Fruit fly (Drosophila melanogaster): Measurements from ENCODE around the gene CG31321.

Gene CG31321

dm6 chr3R:14287980-14288379, 22.2 kb upstream of the CG31321 start:
- TF ChIP-seq fru (GFP tag; optimal IDR thresholded peaks at IDR 0.05) (no peak), GATAd (GFP tag; optimal IDR thresholded peaks at IDR 0.05) (no peak), dl (GFP tag; optimal IDR thresholded peaks at IDR 0.05; ENCODE audit: insufficient read depth in 1 of 2, partially characterized antibody in 2 of 2) (no peak), tai (GFP tag; optimal IDR thresholded peaks at IDR 0.05) (no peak), woc (GFP tag; optimal IDR thresholded peaks at IDR 0.05) (no peak), N (GFP tag; optimal IDR thresholded peaks at IDR 0.05) (no peak), HLH106 (tag; optimal IDR thresholded peaks at IDR 0.05) (no peak), dsf (GFP tag; optimal IDR thresholded peaks at IDR 0.05; ENCODE audit: borderline replicate concordance) (no peak)

dm6 chr3R:14288669-14289383, 21.3 kb upstream of the CG31321 start, which contains the start of gene red:
red (plus strand) TSS chr3R:14289071.
- TF ChIP-seq Sp1 (GFP tag; optimal IDR thresholded peaks at IDR 0.05), result peak; percentile 18
- peak; percentile 60 for TF ChIP-seq rgr (GFP tag; optimal IDR thresholded peaks at IDR 0.05)
- no peak for TF ChIP-seq usp (GFP tag; optimal IDR thresholded peaks at IDR 0.05)
- TF ChIP-seq Hnf4 (GFP tag; optimal IDR thresholded peaks at IDR 0.05), result peak; percentile 38
- TF ChIP-seq OdsH (GFP tag; optimal IDR thresholded peaks at IDR 0.05), result peak; percentile 50
- peak; percentile 62 for TF ChIP-seq CrebA (GFP tag; optimal IDR thresholded peaks at IDR 0.05; ENCODE audit: borderline replicate concordance)
- TF ChIP-seq Abd-B (GFP tag; optimal IDR thresholded peaks at IDR 0.05), result no peak
- TF ChIP-seq tai (GFP tag; optimal IDR thresholded peaks at IDR 0.05), result peak; percentile 11
- no peak for TF ChIP-seq CG32264 (GFP tag; optimal IDR thresholded peaks at IDR 0.05)
- peak; percentile 61 for TF ChIP-seq h (GFP tag; optimal IDR thresholded peaks at IDR 0.05)
- no peak for TF ChIP-seq N (GFP tag; optimal IDR thresholded peaks at IDR 0.05)
- TF ChIP-seq Rel (GFP tag; optimal IDR thresholded peaks at IDR 0.05), result no peak
- TF ChIP-seq Rel (tag; optimal IDR thresholded peaks at IDR 0.05), result peak; percentile 35
- TF ChIP-seq br (GFP tag; optimal IDR thresholded peaks at IDR 0.05), result peak; percentile 13
- peak; percentile 48 for TF ChIP-seq jim (GFP tag; optimal IDR thresholded peaks at IDR 0.05)
- peak; percentile 50 for TF ChIP-seq psq (GFP tag; optimal IDR thresholded peaks at IDR 0.05)
- TF ChIP-seq HLH106 (tag; optimal IDR thresholded peaks at IDR 0.05), result peak; percentile 43
- peak; percentile 92 for TF ChIP-seq Dif (GFP tag; optimal IDR thresholded peaks at IDR 0.05; ENCODE audit: partially characterized antibody)
- TF ChIP-seq dmrt93B (GFP tag; optimal IDR thresholded peaks at IDR 0.05), result no peak
- TF ChIP-seq dl (GFP tag; optimal IDR thresholded peaks at IDR 0.05; ENCODE audit: insufficient read depth in 1 of 2, partially characterized antibody in 2 of 2), result peak; percentile 65 to 77
- no peak for TF ChIP-seq lola (GFP tag; optimal IDR thresholded peaks at IDR 0.05)
- peak in 1 of 2 experiments; percentile 55 for TF ChIP-seq foxo (GFP tag; optimal IDR thresholded peaks at IDR 0.05)
- TF ChIP-seq Vsx2 (GFP tag; optimal IDR thresholded peaks at IDR 0.05; ENCODE audit: partially characterized antibody), result peak; percentile 38
- no peak for TF ChIP-seq Hr78 (GFP tag; optimal IDR thresholded peaks at IDR 0.05)
- TF ChIP-seq pan (optimal IDR thresholded peaks at IDR 0.05), result no peak
- TF ChIP-seq fru (GFP tag; optimal IDR thresholded peaks at IDR 0.05), result peak; percentile 86
- no peak for TF ChIP-seq dsf (GFP tag; optimal IDR thresholded peaks at IDR 0.05; ENCODE audit: borderline replicate concordance)
- TF ChIP-seq sv (GFP tag; optimal IDR thresholded peaks at IDR 0.05), result peak; percentile 39
- no peak for TF ChIP-seq CG9705 (GFP tag; optimal IDR thresholded peaks at IDR 0.05)
- TF ChIP-seq sage (GFP tag; optimal IDR thresholded peaks at IDR 0.05), result peak; percentile 45
- TF ChIP-seq woc (GFP tag; optimal IDR thresholded peaks at IDR 0.05), result peak; percentile 14
- TF ChIP-seq Mio (GFP tag; optimal IDR thresholded peaks at IDR 0.05), result no peak
- no peak for TF ChIP-seq Dfd (GFP tag; optimal IDR thresholded peaks at IDR 0.05)
- TF ChIP-seq Myc (optimal IDR thresholded peaks at IDR 0.05), result no peak
- peak; percentile 45 for TF ChIP-seq ey (GFP tag; optimal IDR thresholded peaks at IDR 0.05)
- TF ChIP-seq brk (GFP tag; optimal IDR thresholded peaks at IDR 0.05), result peak; percentile 57
- TF ChIP-seq Jra (GFP tag; optimal IDR thresholded peaks at IDR 0.05), result peak; percentile 41
- no peak for TF ChIP-seq GATAd (GFP tag; optimal IDR thresholded peaks at IDR 0.05)
- peak; percentile 82 for TF ChIP-seq Hr83 (GFP tag; optimal IDR thresholded peaks at IDR 0.05; ENCODE audit: poor library complexity, severe bottlenecking)

Measured in whole organism, wandering third instar larva.